Fruit fly (Drosophila melanogaster) whole organism, embryonic: Measurements from ENCODE around the gene CG15330.

Experiments
- Abd-B ChIP-seq: fragments of 200-800 bp; sonication (Bioruptor generic); optimal IDR thresholded peaks from 2 replicates; lab custom pipeline; 2018; ENCODE audit warnings: missing biosample characterization, mild to moderate bottlenecking, missing genetic modification characterization, moderate library complexity
- Atf3 ChIP-seq: fragments of 200-800 bp; sonication (Bioruptor generic); optimal IDR thresholded peaks from 3 replicates; lab custom pipeline; 2016; ENCODE audit warnings: missing biosample characterization, missing genetic modification characterization
- CG10431 ChIP-seq: fragments of 200-800 bp; sonication (Bioruptor generic); optimal IDR thresholded peaks from 3 replicates; lab custom pipeline; 2018; ENCODE audit warnings: missing biosample characterization, mild to moderate bottlenecking, missing genetic modification characterization
- CG11247 ChIP-seq: fragments of 200-800 bp; sonication (Bioruptor generic); IDR thresholded peaks from 2 replicates; pipeline ENCODE4 v1.3.6; 2022; ENCODE audit warnings: missing biosample characterization, missing genetic modification characterization
- CG11456 ChIP-seq: fragments of 200-800 bp; sonication (Bioruptor generic); IDR thresholded peaks from 3 replicates; pipeline ENCODE4 v1.3.6; 2022; ENCODE audit warnings: missing biosample characterization, missing genetic modification characterization
- CG11504 ChIP-seq: fragments of 200-800 bp; sonication (Bioruptor generic); optimal IDR thresholded peaks from 3 replicates; lab custom pipeline; 2019; ENCODE audit warnings: missing biosample characterization, mild to moderate bottlenecking, missing genetic modification characterization, moderate library complexity
- CG11696 ChIP-seq: fragments of 200-800 bp; sonication (Bioruptor generic); IDR thresholded peaks from 2 replicates; pipeline ENCODE4 v1.3.6; 2022; ENCODE audit warnings: missing biosample characterization, missing genetic modification characterization
- CG12236 ChIP-seq: fragments of 200-800 bp; sonication (Bioruptor generic); optimal IDR thresholded peaks from 2 replicates; lab custom pipeline; 2016; ENCODE audit warnings: missing biosample characterization, missing genetic modification characterization
- CG12659 ChIP-seq: fragments of 200-800 bp; sonication (Bioruptor generic); optimal IDR thresholded peaks from 3 replicates; lab custom pipeline; 2017; ENCODE audit warnings: mild to moderate bottlenecking, missing biosample characterization, missing genetic modification reagents, missing genetic modification characterization
- CG12769 ChIP-seq: fragments of 200-800 bp; sonication (Bioruptor generic); optimal IDR thresholded peaks from 2 replicates; lab custom pipeline; 2019; ENCODE audit warnings: missing biosample characterization, mild to moderate bottlenecking, missing genetic modification characterization, moderate library complexity
- CG13775 ChIP-seq: fragments of 200-800 bp; sonication (Bioruptor generic); optimal IDR thresholded peaks from 3 replicates; lab custom pipeline; 2017; ENCODE audit warnings: missing biosample characterization, mild to moderate bottlenecking, missing genetic modification characterization
- CG1529 ChIP-seq: fragments of 200-800 bp; sonication (Bioruptor generic); optimal IDR thresholded peaks from 3 replicates; lab custom pipeline; 2018; ENCODE audit warnings: missing biosample characterization, missing genetic modification characterization
- CG1792 ChIP-seq: fragments of 200-800 bp; sonication (Bioruptor generic); optimal IDR thresholded peaks from 2 replicates; lab custom pipeline; 2016; ENCODE audit warnings: missing biosample characterization, missing genetic modification characterization
- CG18476 ChIP-seq: fragments of 200-800 bp; sonication (Bioruptor generic); optimal IDR thresholded peaks from 2 replicates; lab custom pipeline; 2016; ENCODE audit warnings: missing biosample characterization, mild to moderate bottlenecking, missing genetic modification characterization
- CG30403 ChIP-seq: fragments of 200-800 bp; sonication (Bioruptor generic); optimal IDR thresholded peaks from 3 replicates; lab custom pipeline; 2016; ENCODE audit warnings: missing biosample characterization, missing genetic modification characterization
- CG3407 ChIP-seq: fragments of 200-800 bp; sonication (Bioruptor generic); optimal IDR thresholded peaks from 2 replicates; lab custom pipeline; 2018; ENCODE audit warnings: missing biosample characterization, mild to moderate bottlenecking, missing genetic modification characterization
- CG34376 ChIP-seq: fragments of 200-800 bp; sonication (Bioruptor generic); optimal IDR thresholded peaks from 2 replicates; lab custom pipeline; 2018; ENCODE audit warnings: missing biosample characterization, mild to moderate bottlenecking, missing genetic modification characterization
- CG4730 ChIP-seq: fragments of 200-800 bp; sonication (Bioruptor generic); IDR thresholded peaks from 2 replicates; pipeline ENCODE4 v1.3.6; 2022; ENCODE audit warnings: missing biosample characterization, missing genetic modification characterization
- CG5180 ChIP-seq: fragments of 200-800 bp; sonication (Bioruptor generic); optimal IDR thresholded peaks from 3 replicates; lab custom pipeline; 2017; ENCODE audit warnings: missing biosample characterization, missing genetic modification characterization, mild to moderate bottlenecking, moderate library complexity, missing genetic modification reagents
- CG7372 ChIP-seq: fragments of 200-800 bp; sonication (Bioruptor generic); IDR thresholded peaks from 2 replicates; pipeline ENCODE4 v1.3.6; 2022; ENCODE audit warnings: missing biosample characterization, missing genetic modification characterization
- CG7556 ChIP-seq: fragments of 200-800 bp; sonication (Bioruptor generic); optimal IDR thresholded peaks from 2 replicates; lab custom pipeline; 2017; ENCODE audit warnings: missing biosample characterization, mild to moderate bottlenecking, missing genetic modification characterization
- CG9609 ChIP-seq: fragments of 200-800 bp; sonication (Bioruptor generic); optimal IDR thresholded peaks from 3 replicates; lab custom pipeline; 2016; ENCODE audit warnings: missing biosample characterization, missing genetic modification characterization
- CG9727 ChIP-seq: fragments of 200-800 bp; sonication (Bioruptor generic); optimal IDR thresholded peaks from 3 replicates; lab custom pipeline; 2017; ENCODE audit warnings: missing biosample characterization, mild to moderate bottlenecking, missing genetic modification characterization
- Dfd ChIP-seq, 2 experiments: fragments of >200 bp; optimal IDR thresholded peaks; 2 replicates each; lab custom pipeline; 2017; ENCODE audit warnings: missing biosample characterization in 2 of 2, missing genetic modification characterization in 2 of 2
- Drgx ChIP-seq: fragments of 200-800 bp; sonication (Bioruptor generic); IDR thresholded peaks from 2 replicates; pipeline ENCODE4 v1.3.6; 2022; ENCODE audit warnings: missing biosample characterization, missing genetic modification characterization
- ERR ChIP-seq: fragments of 200-800 bp; sonication (Bioruptor generic); optimal IDR thresholded peaks from 2 replicates; lab custom pipeline; 2016; ENCODE audit warnings: missing biosample characterization, missing genetic modification characterization
- MBD-R2 ChIP-seq: fragments of 200-800 bp; sonication (Bioruptor generic); IDR thresholded peaks from 2 replicates; pipeline ENCODE4 v1.3.6; 2022; ENCODE audit warnings: missing biosample characterization, missing genetic modification characterization
- Meics ChIP-seq: fragments of 200-800 bp; sonication (Bioruptor generic); optimal IDR thresholded peaks from 2 replicates; lab custom pipeline; 2017; ENCODE audit warnings: missing biosample characterization, mild to moderate bottlenecking, missing genetic modification characterization
- Mes4 ChIP-seq: fragments of 200-800 bp; sonication (Bioruptor generic); optimal IDR thresholded peaks from 2 replicates; lab custom pipeline; 2016; ENCODE audit warnings: missing biosample characterization, missing genetic modification characterization
- Neu2 ChIP-seq: fragments of 200-800 bp; sonication (Bioruptor generic); optimal IDR thresholded peaks from 3 replicates; lab custom pipeline; 2016; ENCODE audit warnings: missing biosample characterization, missing genetic modification characterization, borderline replicate concordance
- Nf-YC ChIP-seq: fragments of 200-800 bp; optimal IDR thresholded peaks from 3 replicates; lab custom pipeline; 2019; ENCODE audit warnings: missing biosample characterization, mild to moderate bottlenecking, missing genetic modification characterization, moderate library complexity
- al ChIP-seq: fragments of 200-800 bp; sonication (Bioruptor generic); IDR thresholded peaks from 2 replicates; pipeline ENCODE4 v1.3.6; 2022; ENCODE audit warnings: missing biosample characterization, missing genetic modification characterization
- bowl ChIP-seq: fragments of 200-800 bp; sonication (Bioruptor generic); IDR thresholded peaks from 2 replicates; pipeline ENCODE4 v1.3.6; 2022; ENCODE audit warnings: missing biosample characterization, missing genetic modification characterization
- ewg ChIP-seq: fragments of 200-800 bp; sonication (Bioruptor generic); optimal IDR thresholded peaks from 3 replicates; lab custom pipeline; 2017; ENCODE audit warnings: mild to moderate bottlenecking, missing biosample characterization, missing genetic modification reagents, missing genetic modification characterization
- gsb ChIP-seq: fragments of 200-800 bp; sonication (Bioruptor generic); IDR thresholded peaks from 2 replicates; pipeline ENCODE4 v1.3.6; 2022; ENCODE audit warnings: missing biosample characterization, missing genetic modification characterization
- h ChIP-seq: fragments of >200 bp; optimal IDR thresholded peaks from 2 replicates; lab custom pipeline; 2017
- her ChIP-seq: fragments of 200-800 bp; sonication (Bioruptor generic); optimal IDR thresholded peaks from 2 replicates; lab custom pipeline; 2016; ENCODE audit warnings: missing biosample characterization, missing genetic modification characterization
- kah ChIP-seq: fragments of 200-800 bp; sonication (Bioruptor generic); optimal IDR thresholded peaks from 2 replicates; lab custom pipeline; 2018; ENCODE audit warnings: missing biosample characterization, mild to moderate bottlenecking, missing genetic modification characterization
- pan ChIP-seq, 4 experiments: fragments of >200 bp in 3 of 4; fragments of 200-800 bp in 1 of 4; sonication (Bioruptor generic) in 1 of 4; optimal IDR thresholded peaks in 3 of 4; IDR thresholded peaks in 1 of 4; 2 replicates each; pipeline versions ENCODE4 v1.3.6 to Lab custom; 2017 to 2022; ENCODE audit warnings: missing biosample characterization in 2 of 4, missing genetic modification characterization in 2 of 4, mixed read lengths in 1 of 4
- pfk ChIP-seq: fragments of 200-800 bp; sonication (Bioruptor generic); optimal IDR thresholded peaks from 2 replicates; lab custom pipeline; 2018; ENCODE audit warnings: missing biosample characterization, mild to moderate bottlenecking, missing genetic modification characterization, moderate library complexity
- prd ChIP-seq, 3 experiments: fragments of >200 bp in 2 of 3; fragments of 200-800 bp in 1 of 3; sonication (Bioruptor generic) in 1 of 3; optimal IDR thresholded peaks in 2 of 3; IDR thresholded peaks in 1 of 3; 2 replicates in 2 of 3; 3 replicates in 1 of 3; pipeline versions ENCODE4 v1.3.6 to Lab custom; 2017 to 2022; ENCODE audit warnings: missing biosample characterization in 1 of 3, missing genetic modification characterization in 1 of 3
- row ChIP-seq: fragments of 200-800 bp; sonication (Bioruptor generic); IDR thresholded peaks from 3 replicates; pipeline ENCODE4 v1.3.6; 2022; ENCODE audit warnings: missing biosample characterization, missing genetic modification characterization
- sob ChIP-seq: fragments of 200-800 bp; sonication (Bioruptor generic); IDR thresholded peaks from 2 replicates; pipeline ENCODE4 v1.3.6; 2022; ENCODE audit warnings: missing biosample characterization, missing genetic modification characterization
- stc ChIP-seq: fragments of 200-800 bp; sonication (Bioruptor generic); IDR thresholded peaks from 2 replicates; pipeline ENCODE4 v1.3.6; 2022; ENCODE audit warnings: missing biosample characterization, missing genetic modification characterization
- tx ChIP-seq: fragments of 200-800 bp; sonication (Bioruptor generic); optimal IDR thresholded peaks from 2 replicates; lab custom pipeline; 2016; ENCODE audit warnings: missing biosample characterization, missing genetic modification characterization
- usp ChIP-seq: fragments of >200 bp; optimal IDR thresholded peaks from 2 replicates; lab custom pipeline; 2017; ENCODE audit warnings: missing biosample characterization, missing genetic modification characterization
- vvl ChIP-seq: fragments of 200-800 bp; sonication (Bioruptor generic); IDR thresholded peaks from 2 replicates; pipeline ENCODE4 v1.3.6; 2022; ENCODE audit warnings: missing biosample characterization, missing genetic modification characterization
- zen ChIP-seq: fragments of 200-800 bp; sonication (Bioruptor generic); optimal IDR thresholded peaks from 3 replicates; lab custom pipeline; 2018; ENCODE audit warnings: missing biosample characterization, mild to moderate bottlenecking, missing genetic modification characterization, moderate library complexity
- zf30C ChIP-seq: fragments of 200-800 bp; sonication (Bioruptor generic); optimal IDR thresholded peaks from 3 replicates; lab custom pipeline; 2018; ENCODE audit warnings: missing biosample characterization, mild to moderate bottlenecking, missing genetic modification characterization

The CG15330 gene

DNA sequence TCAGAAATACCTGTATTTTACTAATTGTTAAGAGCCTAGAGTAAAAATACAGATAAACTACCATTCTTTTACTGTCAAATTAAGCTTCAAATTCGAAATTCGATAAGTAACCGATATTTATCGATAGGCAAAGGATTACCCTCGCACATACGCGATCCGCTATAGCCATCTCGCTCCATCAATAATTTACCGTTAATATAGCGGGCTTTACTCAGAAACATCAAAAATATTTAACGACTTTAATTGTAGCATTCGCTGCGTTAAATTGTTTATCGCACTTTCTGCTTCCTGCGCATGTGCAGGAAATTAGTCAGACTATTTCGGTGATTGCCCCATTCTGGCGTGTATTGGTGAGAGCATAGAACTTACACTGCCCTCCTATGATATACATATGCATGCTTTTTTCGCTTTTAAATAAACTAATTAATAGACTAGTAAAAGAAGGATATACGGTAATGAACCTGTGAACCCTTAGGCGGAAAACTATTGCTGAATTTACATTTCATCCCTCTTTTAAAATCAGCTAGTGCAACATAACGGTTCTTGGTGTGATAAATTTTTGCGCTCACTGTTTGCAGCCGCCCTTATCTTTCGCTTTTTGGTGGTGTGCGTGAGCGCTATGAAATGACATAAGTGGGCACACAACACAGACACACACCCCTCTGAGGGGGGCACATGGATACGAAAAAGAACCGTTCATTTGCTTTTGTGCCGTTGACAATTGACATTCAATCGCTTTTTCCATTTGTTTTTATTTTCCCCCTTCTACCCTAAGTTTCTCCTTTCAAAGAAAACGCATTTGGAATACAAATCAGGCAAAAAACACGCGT is 47.4 kb upstream of the CG15330 start, which contains the start of the genes dpr14 and spidey (continued):
- TF ChIP-seq tx (GFP tag; lab: Kevin White, UChicago) (peak; percentile 86), her (GFP tag; lab: Kevin White, UChicago) (peak; percentile 85), CG11247 (GFP tag; lab: Robert Waterston, UW) (peak; percentile 86), kah (GFP tag; lab: Kevin White, UChicago) (peak; percentile 69), CG9727 (GFP tag; lab: Kevin White, UChicago) (peak; percentile 88), ERR (GFP tag; lab: Kevin White, UChicago) (peak; percentile 77), zf30C (GFP tag; lab: Kevin White, UChicago) (no peak), CG11696 (GFP tag; lab: Robert Waterston, UW) (peak; percentile 80), CG13775 (GFP tag; lab: Kevin White, UChicago) (peak; percentile 86), MBD-R2 (peak; percentile 80; the same call in 1 of the 2 replicates), prd (optimal IDR thresholded peaks at IDR 0.05; lab: Kevin White, UChicago) (no peak), prd (GFP tag; IDR thresholded peaks at IDR 0.05; lab: Robert Waterston, UW) (peak; percentile 93), Abd-B (GFP tag; lab: Kevin White, UChicago) (peak; percentile 78), CG18476 (GFP tag; lab: Kevin White, UChicago) (peak; percentile 85), CG10431 (GFP tag; lab: Kevin White, UChicago) (peak; percentile 75), bowl (GFP tag; lab: Robert Waterston, UW) (peak; percentile 77), pan (optimal IDR thresholded peaks at IDR 0.05; lab: Kevin White, UChicago) (no peak), pan (GFP tag; optimal IDR thresholded peaks at IDR 0.05 in 1 of 2, IDR thresholded peaks at IDR 0.05 in 1 of 2) (peak in 1 of 2 experiments; percentile 90), CG7372 (peak; percentile 89), CG11504 (peak; percentile 89), sob (GFP tag; lab: Robert Waterston, UW) (peak; percentile 92), CG7556 (GFP tag; lab: Kevin White, UChicago) (peak; percentile 90), ewg (GFP tag; lab: Kevin White, UChicago) (peak; percentile 89), Dfd (GFP tag; optimal IDR thresholded peaks at IDR 0.05; lab: Kevin White, UChicago) (no peak), h (lab: Kevin White, UChicago) (no peak), CG12769 (tag; lab: Kevin White, UChicago) (peak; percentile 95), gsb (GFP tag; lab: Robert Waterston, UW) (peak; percentile 85), CG1792 (GFP tag; lab: Kevin White, UChicago) (peak; percentile 90), Nf-YC (tag; lab: Kevin White, UChicago) (peak; percentile 86), CG1529 (GFP tag; lab: Kevin White, UChicago) (peak; percentile 77), Mes4 (GFP tag; lab: Kevin White, UChicago) (peak; percentile 79), CG12236 (GFP tag; lab: Kevin White, UChicago) (peak; percentile 72), pfk (GFP tag; lab: Kevin White, UChicago) (peak; percentile 12), CG4730 (GFP tag; lab: Robert Waterston, UW) (peak; percentile 76), CG12659 (GFP tag; lab: Kevin White, UChicago) (peak; percentile 92), CG3407 (peak; percentile 74), vvl (GFP tag; lab: Robert Waterston, UW) (peak; percentile 93), CG30403 (GFP tag; lab: Kevin White, UChicago) (peak; percentile 88), usp (no peak), Neu2 (GFP tag; lab: Kevin White, UChicago) (peak; percentile 13), Drgx (peak; percentile 90), CG11456 (peak; percentile 90), CG9609 (peak; percentile 84), Atf3 (GFP tag; lab: Kevin White, UChicago) (peak; percentile 89), CG34376 (GFP tag; lab: Kevin White, UChicago) (peak; percentile 95), zen (tag; lab: Kevin White, UChicago) (peak; percentile 73), al (GFP tag; lab: Robert Waterston, UW) (peak; percentile 88), CG5180 (peak; percentile 74), row (GFP tag; lab: Robert Waterston, UW) (peak; percentile 98), stc (GFP tag; lab: Robert Waterston, UW) (peak; percentile 86), Meics (GFP tag; lab: Kevin White, UChicago) (peak; percentile 94)
